Fruit fly (Drosophila melanogaster): ENCODE data around the gene CG13044.

Gene CG13044

DNA sequence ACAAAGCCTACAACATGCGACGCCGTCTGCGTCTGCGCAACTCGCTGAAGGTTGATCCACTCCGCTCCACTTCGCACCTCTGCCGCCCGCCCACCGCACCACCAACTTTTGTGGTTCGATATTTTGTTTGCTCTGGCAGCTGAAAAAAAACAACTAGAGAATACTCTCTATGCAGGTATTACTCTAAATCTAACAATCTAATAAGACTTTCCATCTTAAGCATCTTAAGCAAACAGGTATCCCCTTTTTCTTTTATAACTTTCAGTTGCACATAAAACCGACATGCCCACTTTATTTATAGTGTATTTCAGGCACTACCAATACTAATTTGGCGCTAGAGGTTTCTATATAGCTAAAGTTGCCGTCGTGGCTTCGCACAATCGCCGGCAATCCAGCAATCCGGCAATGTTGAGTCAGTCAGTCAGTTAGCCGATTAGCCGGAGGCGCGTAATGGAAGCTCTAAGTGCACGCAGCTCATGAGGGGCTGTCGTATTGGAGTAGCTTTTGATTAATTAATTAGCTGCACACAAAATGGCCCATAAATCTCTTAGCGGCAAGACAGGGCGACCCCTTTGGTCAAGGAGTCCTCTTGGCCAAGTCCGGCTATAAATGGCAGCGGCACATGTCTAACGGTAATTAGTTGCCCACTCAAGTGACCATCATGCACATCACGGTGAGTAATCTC is 25.4 kb upstream of the CG13044 start, which contains the start of gene CG13058:
CG13058 (plus strand) TSS at position 635 of the 685 bp plus-strand sequence.
- TF ChIP-seq salr (GFP tag; optimal IDR thresholded peaks at IDR 0.05) (peak; percentile 42 to 64), ss (GFP tag; optimal IDR thresholded peaks at IDR 0.05) (no peak), lz (GFP tag; optimal IDR thresholded peaks at IDR 0.05) (no peak), CG1621 (tag; optimal IDR thresholded peaks at IDR 0.05) (peak; percentile 15), CG31627 (GFP tag; optimal IDR thresholded peaks at IDR 0.05) (no peak), spab (GFP tag; optimal IDR thresholded peaks at IDR 0.05) (no peak), Gug (GFP tag; IDR thresholded peaks at IDR 0.05) (peak; percentile 32; the same call in 1 of the 2 replicates), CG6808 (GFP tag; optimal IDR thresholded peaks at IDR 0.05) (peak; percentile 40), fd85E (GFP tag; optimal IDR thresholded peaks at IDR 0.05) (no peak), esn (GFP tag; optimal IDR thresholded peaks at IDR 0.05) (no peak), eg (GFP tag; IDR thresholded peaks at IDR 0.05) (peak; percentile 23; the same call in 1 of the 3 replicates), CG9139 (GFP tag; optimal IDR thresholded peaks at IDR 0.05) (no peak), CG6163 (GFP tag; IDR thresholded peaks at IDR 0.05) (0 out of 3 replicates have a peak, but pooled peaks have one; percentile 42), Hr38 (GFP tag; optimal IDR thresholded peaks at IDR 0.05) (peak; percentile 5), svp (GFP tag) (no peak), CG10631 (GFP tag; optimal IDR thresholded peaks at IDR 0.05) (peak; percentile 37), Ets96B (tag; optimal IDR thresholded peaks at IDR 0.05) (peak; percentile 71), CG6854 (GFP tag; optimal IDR thresholded peaks at IDR 0.05) (no peak), cyc (GFP tag; optimal IDR thresholded peaks at IDR 0.05) (no peak), CG8319 (GFP tag; optimal IDR thresholded peaks at IDR 0.05) (no peak), topi (GFP tag; optimal IDR thresholded peaks at IDR 0.05) (no peak), Smox (GFP tag; optimal IDR thresholded peaks at IDR 0.05) (no peak), Lpt (GFP tag; optimal IDR thresholded peaks at IDR 0.05) (peak; percentile 65), Ets21C (GFP tag; optimal IDR thresholded peaks at IDR 0.05) (no peak), net (GFP tag; optimal IDR thresholded peaks at IDR 0.05) (peak; percentile 72), CG6276 (GFP tag; optimal IDR thresholded peaks at IDR 0.05) (peak; percentile 79), Sox14 (GFP tag; optimal IDR thresholded peaks at IDR 0.05) (peak; percentile 39), Met (GFP tag; optimal IDR thresholded peaks at IDR 0.05) (peak; percentile 9), CG15336 (GFP tag; IDR thresholded peaks at IDR 0.05) (peak; percentile 93), Sox102F (GFP tag; optimal IDR thresholded peaks at IDR 0.05) (no peak), CG8119 (GFP tag; IDR thresholded peaks at IDR 0.05) (peak; percentile 89), pdm3 (GFP tag; optimal IDR thresholded peaks at IDR 0.05) (peak; percentile 73), achi (GFP tag; optimal IDR thresholded peaks at IDR 0.05) (peak; percentile 61), CG10669 (GFP tag; optimal IDR thresholded peaks at IDR 0.05) (peak; percentile 62), dsx (GFP tag; optimal IDR thresholded peaks at IDR 0.05; ENCODE audit: poor library complexity, severe bottlenecking) (no peak), Blimp-1 (GFP tag; optimal IDR thresholded peaks at IDR 0.05) (no peak), Eip75B (GFP tag; optimal IDR thresholded peaks at IDR 0.05) (no peak), CG4318 (GFP tag; optimal IDR thresholded peaks at IDR 0.05) (peak; percentile 78), Eip93F (GFP tag; optimal IDR thresholded peaks at IDR 0.05) (no peak), Hr39 (GFP tag; optimal IDR thresholded peaks at IDR 0.05) (no peak), Hr4 (GFP tag; optimal IDR thresholded peaks at IDR 0.05) (peak; percentile 85), CG11762 (GFP tag; optimal IDR thresholded peaks at IDR 0.05; ENCODE audit: insufficient read depth) (peak; percentile 43), OdsH (GFP tag; optimal IDR thresholded peaks at IDR 0.05) (peak; percentile 55), CG3919 (GFP tag; optimal IDR thresholded peaks at IDR 0.05) (peak; percentile 44), CG16779 (tag; optimal IDR thresholded peaks at IDR 0.05) (peak; percentile 10), fd59A (GFP tag; optimal IDR thresholded peaks at IDR 0.05) (peak; percentile 61), vri (GFP tag; optimal IDR thresholded peaks at IDR 0.05) (no peak), CG34406 (GFP tag; optimal IDR thresholded peaks at IDR 0.05) (no peak), CG7368 (GFP tag; optimal IDR thresholded peaks at IDR 0.05) (no peak), CG11294 (GFP tag; IDR thresholded peaks at IDR 0.05) (peak; percentile 48; the same call in 1 of the 2 replicates), CG6792 (GFP tag; optimal IDR thresholded peaks at IDR 0.05) (peak; percentile 21)

Measured in whole organism, prepupa.